Worm (Caenorhabditis elegans): ENCODE results near the gene F59F5.3.

F59F5.3 gene

ce11 chrX:10555189-10555964, 13.2 kb upstream of the F59F5.3 start, which contains the start of gene syd-2 (continued):
- TF ChIP-seq skn-1 (tag; optimal IDR thresholded peaks at IDR 0.05) (peak; percentile 75), ets-5 (GFP tag; IDR thresholded peaks at IDR 0.05) (no peak), fkh-8 (tag; optimal IDR thresholded peaks at IDR 0.05) (peak; percentile 85), isw-1 (GFP tag; IDR thresholded peaks at IDR 0.05) (peak; percentile 42; the same call in 1 of the 2 replicates), nhr-12 (tag; optimal IDR thresholded peaks at IDR 0.05) (no peak), irx-1 (tag; optimal IDR thresholded peaks at IDR 0.05) (peak; percentile 69), zag-1 (tag; optimal IDR thresholded peaks at IDR 0.05) (no peak), xbp-1 (tag; optimal IDR thresholded peaks at IDR 0.05) (peak; percentile 59), lsy-2 (tag; optimal IDR thresholded peaks at IDR 0.05) (peak; percentile 43 to 70), rnt-1 (tag; optimal IDR thresholded peaks at IDR 0.05) (peak; percentile 72), dsc-1 (tag; optimal IDR thresholded peaks at IDR 0.05) (peak; percentile 83), lin-39 (tag; optimal IDR thresholded peaks at IDR 0.05) (no peak)

- TF ChIP-seq ama-1 (optimal IDR thresholded peaks at IDR 0.05): no peak
- no peak for TF ChIP-seq efl-1 (optimal IDR thresholded peaks at IDR 0.05)
- TF ChIP-seq efl-1 (GFP tag; optimal IDR thresholded peaks at IDR 0.05 in 1 of 2): peak in 1 of 2 experiments; percentile 46
- peak; percentile 29 for TF ChIP-seq lin-14 (GFP tag; optimal IDR thresholded peaks at IDR 0.05)
- TF ChIP-seq sptf-1 (tag; optimal IDR thresholded peaks at IDR 0.05): no peak
- TF ChIP-seq pqm-1 (tag; optimal IDR thresholded peaks at IDR 0.05): no peak
- TF ChIP-seq ceh-8 (GFP tag; optimal IDR thresholded peaks at IDR 0.05): peak; percentile 52
- TF ChIP-seq unc-98 (GFP tag; IDR thresholded peaks at IDR 0.05): no peak
Measured at ce11 chrX:10553048-10553447, 10.8 kb upstream of the F59F5.3 start.

- TF ChIP-seq lin-15B (tag; optimal IDR thresholded peaks at IDR 0.05): no peak
- no peak for TF ChIP-seq C34B4.2 (tag; optimal IDR thresholded peaks at IDR 0.05)
- no peak for TF ChIP-seq zag-1 (tag; optimal IDR thresholded peaks at IDR 0.05)
- TF ChIP-seq nhr-12 (tag; optimal IDR thresholded peaks at IDR 0.05): no peak
- TF ChIP-seq nhr-20 (tag; optimal IDR thresholded peaks at IDR 0.05): no peak
- TF ChIP-seq efl-3 (GFP tag; optimal IDR thresholded peaks at IDR 0.05): no peak
- TF ChIP-seq Y116A8C.19 (tag; optimal IDR thresholded peaks at IDR 0.05; ENCODE audit: borderline replicate concordance): no peak
- no peak for TF ChIP-seq lir-3 (tag; optimal IDR thresholded peaks at IDR 0.05; ENCODE audit: poor library complexity)
- TF ChIP-seq ces-1 (GFP tag; optimal IDR thresholded peaks at IDR 0.05): no peak
- TF ChIP-seq unc-86 (tag; optimal IDR thresholded peaks at IDR 0.05): no peak
- TF ChIP-seq jun-1 (tag; optimal IDR thresholded peaks at IDR 0.05): no peak
- TF ChIP-seq lsy-2 (tag; optimal IDR thresholded peaks at IDR 0.05): no peak
- TF ChIP-seq swsn-7 (tag; optimal IDR thresholded peaks at IDR 0.05): no peak
- TF ChIP-seq sox-4 (tag; optimal IDR thresholded peaks at IDR 0.05): no peak
Measured at ce11 chrX:10545716-10546115, 3.5 kb upstream of the F59F5.3 start, which contains the start of gene F59F5.5. F59F5.5 (plus strand) TSS chrX:10546016.

- TF ChIP-seq nhr-71 (tag; optimal IDR thresholded peaks at IDR 0.05) (no peak), irx-1 (tag; optimal IDR thresholded peaks at IDR 0.05) (no peak), nhr-20 (tag; optimal IDR thresholded peaks at IDR 0.05) (no peak), C16A3.4 (tag; optimal IDR thresholded peaks at IDR 0.05) (no peak), aha-1 (tag; optimal IDR thresholded peaks at IDR 0.05) (no peak), zip-4 (GFP tag; optimal IDR thresholded peaks at IDR 0.05) (no peak), unc-98 (GFP tag; IDR thresholded peaks at IDR 0.05) (no peak)
Measured at ce11 chrX:10541789-10542188, 424 bp downstream of the F59F5.3 start.
